Fruit fly (Drosophila melanogaster) whole organism, prepupa: ENCODE results near the gene hyx.

ENCODE experiments used
- CG11762 ChIP-seq: fragments of 200-800 bp; sonication (Bioruptor generic); optimal IDR thresholded peaks from 3 replicates; lab custom pipeline; 2016; ENCODE audit warnings: missing biosample characterization, missing genetic modification characterization; ENCODE audit not compliant: insufficient read depth
- CG3032 ChIP-seq: fragments of 200-800 bp; optimal IDR thresholded peaks from 2 replicates; lab custom pipeline; 2019; ENCODE audit warnings: missing biosample characterization, mild to moderate bottlenecking, missing genetic modification characterization, moderate library complexity
- CG3919 ChIP-seq: fragments of 200-800 bp; sonication (Bioruptor generic); optimal IDR thresholded peaks from 3 replicates; lab custom pipeline; 2016; ENCODE audit warnings: missing biosample characterization, missing genetic modification characterization
- CG4318 ChIP-seq: fragments of 200-800 bp; sonication (Bioruptor generic); optimal IDR thresholded peaks from 3 replicates; lab custom pipeline; 2017; ENCODE audit warnings: missing biosample characterization, mild to moderate bottlenecking, missing genetic modification characterization
- CG6276 ChIP-seq: fragments of 200-800 bp; sonication (Bioruptor generic); optimal IDR thresholded peaks from 2 replicates; lab custom pipeline; 2017; ENCODE audit warnings: missing biosample characterization, mild to moderate bottlenecking, missing genetic modification characterization
- CG6792 ChIP-seq: fragments of 200-800 bp; sonication (Bioruptor generic); optimal IDR thresholded peaks from 3 replicates; lab custom pipeline; 2016; ENCODE audit warnings: missing biosample characterization, missing genetic modification characterization
- CG9139 ChIP-seq: fragments of 200-800 bp; sonication (Bioruptor generic); optimal IDR thresholded peaks from 3 replicates; lab custom pipeline; 2017; ENCODE audit warnings: missing biosample characterization, mild to moderate bottlenecking, missing genetic modification characterization
- Ets21C ChIP-seq: fragments of 200-800 bp; sonication (Bioruptor generic); optimal IDR thresholded peaks from 3 replicates; lab custom pipeline; 2016; ENCODE audit warnings: missing biosample characterization, missing genetic modification characterization
- Hr38 ChIP-seq: sonication (Bioruptor generic); optimal IDR thresholded peaks from 2 replicates; lab custom pipeline; 2016; ENCODE audit warnings: missing biosample characterization, missing genetic modification characterization
- Hr4 ChIP-seq: fragments of 200-800 bp; sonication (Bioruptor generic); optimal IDR thresholded peaks from 3 replicates; lab custom pipeline; 2016; ENCODE audit warnings: missing biosample characterization, missing genetic modification characterization
- Lpt ChIP-seq: fragments of 200-800 bp; sonication (Bioruptor generic); optimal IDR thresholded peaks from 3 replicates; lab custom pipeline; 2016; ENCODE audit warnings: missing biosample characterization, missing genetic modification characterization
- Smox ChIP-seq: fragments of 200-800 bp; sonication (Bioruptor generic); optimal IDR thresholded peaks from 3 replicates; lab custom pipeline; 2016; ENCODE audit warnings: missing biosample characterization, missing genetic modification characterization
- Sox15 ChIP-seq: fragments of 200-800 bp; sonication (Bioruptor generic); optimal IDR thresholded peaks from 3 replicates; lab custom pipeline; 2016; ENCODE audit warnings: missing biosample characterization, missing genetic modification characterization
- dac ChIP-seq: fragments of 200-800 bp; sonication (Bioruptor generic); optimal IDR thresholded peaks from 2 replicates; lab custom pipeline; 2017; ENCODE audit warnings: missing biosample characterization, mild to moderate bottlenecking, missing genetic modification characterization
- eg ChIP-seq: fragments of 200-800 bp; sonication (Bioruptor generic); IDR thresholded peaks from 3 replicates; pipeline ENCODE4 v1.3.6; 2022; ENCODE audit warnings: missing biosample characterization, missing genetic modification characterization
- fd59A ChIP-seq: fragments of 200-800 bp; sonication (Bioruptor generic); optimal IDR thresholded peaks from 2 replicates; lab custom pipeline; 2017; ENCODE audit warnings: missing biosample characterization, mild to moderate bottlenecking, missing genetic modification characterization, missing genetic modification reagents
- lz ChIP-seq: fragments of 200-800 bp; sonication (Bioruptor generic); optimal IDR thresholded peaks from 3 replicates; lab custom pipeline; 2016; ENCODE audit warnings: missing biosample characterization, missing genetic modification characterization
- salr ChIP-seq, 2 experiments: fragments of 200-800 bp; sonication (Bioruptor generic); optimal IDR thresholded peaks; 3 replicates each; lab custom pipeline; 2016 to 2018; ENCODE audit warnings: missing biosample characterization in 2 of 2, missing genetic modification characterization in 2 of 2, mild to moderate bottlenecking in 1 of 2

The hyx gene

dm6 chr3R:9090303-9090702, 51.7 kb downstream of the hyx start:
- TF ChIP-seq lz (GFP tag; lab: Kevin White, UChicago) (no peak), Hr38 (GFP tag; lab: Kevin White, UChicago) (no peak), CG3919 (GFP tag; lab: Kevin White, UChicago) (no peak), Lpt (GFP tag; lab: Kevin White, UChicago) (no peak), CG9139 (GFP tag; lab: Kevin White, UChicago) (no peak), Smox (GFP tag; lab: Kevin White, UChicago) (no peak), Ets21C (GFP tag; lab: Kevin White, UChicago) (no peak), salr (GFP tag; optimal IDR thresholded peaks at IDR 0.05; lab: Kevin White, UChicago) (no peak), CG6276 (no peak), CG6792 (GFP tag; lab: Kevin White, UChicago) (no peak), dac (GFP tag; lab: Kevin White, UChicago) (no peak), Hr4 (GFP tag; lab: Kevin White, UChicago) (no peak), Sox15 (GFP tag; lab: Kevin White, UChicago) (no peak), fd59A (GFP tag; lab: Kevin White, UChicago) (no peak), CG4318 (no peak), CG11762 (GFP tag; lab: Kevin White, UChicago) (no peak), CG3032 (tag; lab: Kevin White, UChicago) (no peak), eg (GFP tag; lab: Robert Waterston, UW) (no peak)
